Fruit fly (Drosophila melanogaster) whole organism, embryonic: ENCODE measurements around the gene fbl.

ENCODE experiments used
- Antp ChIP-seq: fragments of 200-800 bp; sonication (Bioruptor generic); optimal IDR thresholded peaks from 3 replicates; lab custom pipeline; 2016; ENCODE audit warnings: missing biosample characterization, missing genetic modification characterization
- BtbVII ChIP-seq: fragments of 200-800 bp; sonication (Bioruptor generic); optimal IDR thresholded peaks from 3 replicates; lab custom pipeline; 2017; ENCODE audit warnings: missing biosample characterization, mild to moderate bottlenecking, missing genetic modification characterization
- CG1024 ChIP-seq: fragments of 200-800 bp; sonication (Bioruptor generic); IDR thresholded peaks from 2 replicates; pipeline ENCODE4 v1.3.6; 2022; ENCODE audit warnings: missing biosample characterization, missing genetic modification characterization
- CG10565 ChIP-seq: fragments of 200-800 bp; sonication (Bioruptor generic); optimal IDR thresholded peaks from 3 replicates; lab custom pipeline; 2016; ENCODE audit warnings: missing biosample characterization, mild to moderate bottlenecking, missing genetic modification characterization
- CG11504 ChIP-seq: fragments of 200-800 bp; sonication (Bioruptor generic); optimal IDR thresholded peaks from 3 replicates; lab custom pipeline; 2019; ENCODE audit warnings: missing biosample characterization, mild to moderate bottlenecking, missing genetic modification characterization, moderate library complexity
- CG12236 ChIP-seq: fragments of 200-800 bp; sonication (Bioruptor generic); optimal IDR thresholded peaks from 2 replicates; lab custom pipeline; 2016; ENCODE audit warnings: missing biosample characterization, missing genetic modification characterization
- CG1529 ChIP-seq: fragments of 200-800 bp; sonication (Bioruptor generic); optimal IDR thresholded peaks from 3 replicates; lab custom pipeline; 2018; ENCODE audit warnings: missing biosample characterization, missing genetic modification characterization
- CG15696 ChIP-seq: fragments of 200-800 bp; sonication (Bioruptor generic); optimal IDR thresholded peaks from 2 replicates; lab custom pipeline; 2019; ENCODE audit warnings: missing biosample characterization, mild to moderate bottlenecking, missing genetic modification characterization, moderate library complexity
- CG16813 ChIP-seq: fragments of 200-800 bp; sonication (Bioruptor generic); IDR thresholded peaks from 3 replicates; pipeline ENCODE4 v1.3.6; 2022; ENCODE audit warnings: missing biosample characterization, missing genetic modification characterization; ENCODE audit not compliant: partially characterized antibody
- CG17328 ChIP-seq: fragments of 200-800 bp; sonication (Bioruptor generic); IDR thresholded peaks from 2 replicates; pipeline ENCODE4 v1.3.6; 2022; ENCODE audit warnings: missing biosample characterization, missing genetic modification characterization
- CG17385 ChIP-seq: fragments of 200-800 bp; sonication (Bioruptor generic); optimal IDR thresholded peaks from 3 replicates; lab custom pipeline; 2018; ENCODE audit warnings: missing biosample characterization, mild to moderate bottlenecking, missing genetic modification characterization
- CG17568 ChIP-seq: fragments of 200-800 bp; sonication (Bioruptor generic); optimal IDR thresholded peaks from 2 replicates; lab custom pipeline; 2018; ENCODE audit warnings: missing biosample characterization, mild to moderate bottlenecking, missing genetic modification characterization, moderate library complexity
- CG2202 ChIP-seq: fragments of 200-800 bp; sonication (Bioruptor generic); optimal IDR thresholded peaks from 2 replicates; lab custom pipeline; 2018; ENCODE audit warnings: missing biosample characterization, mild to moderate bottlenecking, missing genetic modification characterization
- CG2678 ChIP-seq: fragments of 200-800 bp; sonication (Bioruptor generic); optimal IDR thresholded peaks from 3 replicates; lab custom pipeline; 2019; ENCODE audit warnings: missing biosample characterization, mild to moderate bottlenecking, missing genetic modification characterization, moderate library complexity
- CG33213 ChIP-seq: fragments of 200-800 bp; sonication (Bioruptor generic); optimal IDR thresholded peaks from 3 replicates; lab custom pipeline; 2016; ENCODE audit warnings: missing biosample characterization, missing genetic modification characterization
- CG6654 ChIP-seq: fragments of 200-800 bp; sonication (Bioruptor generic); optimal IDR thresholded peaks from 2 replicates; lab custom pipeline; 2017; ENCODE audit warnings: missing biosample characterization, mild to moderate bottlenecking, missing genetic modification characterization
- CG6813 ChIP-seq: fragments of 200-800 bp; sonication (Bioruptor generic); optimal IDR thresholded peaks from 2 replicates; lab custom pipeline; 2017; ENCODE audit warnings: missing biosample characterization, missing genetic modification characterization, mild to moderate bottlenecking, moderate library complexity, missing genetic modification reagents
- CG7271 ChIP-seq: fragments of 200-800 bp; sonication (Bioruptor generic); optimal IDR thresholded peaks from 2 replicates; lab custom pipeline; 2018; ENCODE audit warnings: missing biosample characterization, mild to moderate bottlenecking, missing genetic modification characterization, moderate library complexity
- CG9609 ChIP-seq: fragments of 200-800 bp; sonication (Bioruptor generic); optimal IDR thresholded peaks from 3 replicates; lab custom pipeline; 2016; ENCODE audit warnings: missing biosample characterization, missing genetic modification characterization
- CG9817 ChIP-seq: fragments of 200-800 bp; sonication (Bioruptor generic); optimal IDR thresholded peaks from 2 replicates; lab custom pipeline; 2018; ENCODE audit warnings: missing biosample characterization, mild to moderate bottlenecking, missing genetic modification characterization, moderate library complexity
- CG9876 ChIP-seq: fragments of 200-800 bp; sonication (Bioruptor generic); optimal IDR thresholded peaks from 2 replicates; lab custom pipeline; 2016; ENCODE audit warnings: missing biosample characterization, missing genetic modification characterization
- Dbx ChIP-seq: fragments of 200-800 bp; sonication (Bioruptor generic); IDR thresholded peaks from 3 replicates; pipeline ENCODE4 v1.3.6; 2022; ENCODE audit warnings: missing biosample characterization, missing genetic modification characterization
- Elba2 ChIP-seq: fragments of 200-800 bp; sonication (Bioruptor generic); optimal IDR thresholded peaks from 3 replicates; lab custom pipeline; 2016; ENCODE audit warnings: missing biosample characterization, missing genetic modification characterization
- Ets65A ChIP-seq: fragments of 200-800 bp; sonication (Bioruptor generic); peaks from one replicate; lab custom pipeline; 2016; ENCODE audit warnings: missing biosample characterization, missing genetic modification characterization
- Fer2 ChIP-seq: fragments of 200-800 bp; sonication (Bioruptor generic); optimal IDR thresholded peaks from 2 replicates; lab custom pipeline; 2018; ENCODE audit warnings: missing biosample characterization, mild to moderate bottlenecking, missing genetic modification characterization, moderate library complexity
- HmgZ ChIP-seq: fragments of 200-800 bp; sonication (Bioruptor generic); optimal IDR thresholded peaks from 2 replicates; lab custom pipeline; 2018; ENCODE audit warnings: missing biosample characterization, mild to moderate bottlenecking, missing genetic modification characterization
- Sry-β ChIP-seq: fragments of 200-800 bp; sonication (Bioruptor generic); optimal IDR thresholded peaks from 2 replicates; lab custom pipeline; 2018; ENCODE audit warnings: missing biosample characterization, mild to moderate bottlenecking, missing genetic modification characterization, moderate library complexity
- Tbp ChIP-seq: fragments of >200 bp; optimal IDR thresholded peaks from 2 replicates; lab custom pipeline; 2018; ENCODE audit warnings: missing biosample characterization, missing genetic modification characterization
- ab ChIP-seq: fragments of 200-800 bp; sonication (Bioruptor generic); optimal IDR thresholded peaks from 2 replicates; lab custom pipeline; 2016; ENCODE audit warnings: missing biosample characterization, missing genetic modification characterization
- amos ChIP-seq: fragments of 200-800 bp; sonication (Bioruptor generic); IDR thresholded peaks from 2 replicates; pipeline ENCODE4 v1.3.6; 2022; ENCODE audit warnings: missing biosample characterization, missing genetic modification characterization; ENCODE audit not compliant: partially characterized antibody
- ash1 ChIP-seq: fragments of 200-800 bp; sonication (Bioruptor generic); optimal IDR thresholded peaks from 2 replicates; lab custom pipeline; 2018; ENCODE audit warnings: missing biosample characterization, mild to moderate bottlenecking, missing genetic modification characterization
- bowl ChIP-seq: fragments of 200-800 bp; sonication (Bioruptor generic); IDR thresholded peaks from 2 replicates; pipeline ENCODE4 v1.3.6; 2022; ENCODE audit warnings: missing biosample characterization, missing genetic modification characterization
- cwo ChIP-seq: fragments of 200-800 bp; sonication (Bioruptor generic); optimal IDR thresholded peaks from 3 replicates; lab custom pipeline; 2017; ENCODE audit warnings: missing biosample characterization, missing genetic modification characterization, mild to moderate bottlenecking, moderate library complexity, missing genetic modification reagents
- esg ChIP-seq: fragments of 200-800 bp; sonication (Bioruptor generic); conservative IDR thresholded peaks from 2 replicates; pipeline ENCODE4 v1.3.6; 2022; ENCODE audit warnings: missing biosample characterization, missing genetic modification characterization
- eve ChIP-seq, 2 experiments: fragments of >200 bp; optimal IDR thresholded peaks; 2 replicates each; lab custom pipeline; 2017; ENCODE audit warnings: missing biosample characterization in 2 of 2, missing genetic modification characterization in 2 of 2
- gcm2 ChIP-seq: fragments of 200-800 bp; sonication (Bioruptor generic); optimal IDR thresholded peaks from 2 replicates; lab custom pipeline; 2016; ENCODE audit warnings: missing biosample characterization, missing genetic modification characterization
- gsb ChIP-seq: fragments of 200-800 bp; sonication (Bioruptor generic); IDR thresholded peaks from 2 replicates; pipeline ENCODE4 v1.3.6; 2022; ENCODE audit warnings: missing biosample characterization, missing genetic modification characterization
- kni ChIP-seq: fragments of 200-800 bp; sonication (Bioruptor generic); optimal IDR thresholded peaks from 3 replicates; lab custom pipeline; 2017; ENCODE audit warnings: mild to moderate bottlenecking, missing biosample characterization, missing genetic modification reagents, missing genetic modification characterization
- lab ChIP-seq: fragments of 200-800 bp; sonication (Bioruptor generic); optimal IDR thresholded peaks from 3 replicates; lab custom pipeline; 2017; ENCODE audit warnings: missing biosample characterization, missing genetic modification characterization, mild to moderate bottlenecking, moderate library complexity, missing genetic modification reagents
- lbe ChIP-seq: fragments of 200-800 bp; sonication (Bioruptor generic); optimal IDR thresholded peaks from 2 replicates; lab custom pipeline; 2016; ENCODE audit warnings: missing biosample characterization, mild to moderate bottlenecking, missing genetic modification characterization
- repo ChIP-seq: fragments of 200-800 bp; sonication (Bioruptor generic); optimal IDR thresholded peaks from 2 replicates; lab custom pipeline; 2016; ENCODE audit warnings: missing biosample characterization, missing genetic modification characterization
- slbo ChIP-seq: fragments of 200-800 bp; sonication (Bioruptor generic); IDR thresholded peaks from 2 replicates; pipeline ENCODE4 v1.3.6; 2022; ENCODE audit warnings: missing biosample characterization, missing genetic modification characterization
- sqz ChIP-seq: fragments of 200-800 bp; sonication (Bioruptor generic); optimal IDR thresholded peaks from 3 replicates; lab custom pipeline; 2018; ENCODE audit warnings: missing biosample characterization, mild to moderate bottlenecking, missing genetic modification characterization
- tap ChIP-seq: fragments of 200-800 bp; optimal IDR thresholded peaks from 3 replicates; lab custom pipeline; 2019; ENCODE audit warnings: missing biosample characterization, mild to moderate bottlenecking, missing genetic modification characterization, moderate library complexity
- tll ChIP-seq, 2 experiments: fragments of 200-800 bp in 1 of 2; fragments of >200 bp in 1 of 2; sonication (Bioruptor generic) in 1 of 2; optimal IDR thresholded peaks; 2 replicates each; lab custom pipeline; 2017 to 2019; ENCODE audit warnings: missing biosample characterization in 2 of 2, missing genetic modification characterization in 2 of 2, mild to moderate bottlenecking in 1 of 2, moderate library complexity in 1 of 2
- unc-4 ChIP-seq: fragments of 200-800 bp; sonication (Bioruptor generic); IDR thresholded peaks from 2 replicates; pipeline ENCODE4 v1.3.6; 2022; ENCODE audit warnings: missing biosample characterization, missing genetic modification characterization; ENCODE audit not compliant: partially characterized antibody
- unpg ChIP-seq: fragments of 200-800 bp; sonication (Bioruptor generic); optimal IDR thresholded peaks from 3 replicates; lab custom pipeline; 2018; ENCODE audit warnings: missing biosample characterization, mild to moderate bottlenecking, missing genetic modification characterization, moderate library complexity
- wek ChIP-seq: fragments of 200-800 bp; sonication (Bioruptor generic); optimal IDR thresholded peaks from 3 replicates; lab custom pipeline; 2018; ENCODE audit warnings: missing biosample characterization, mild to moderate bottlenecking, missing genetic modification characterization, moderate library complexity

Gene fbl

DNA sequence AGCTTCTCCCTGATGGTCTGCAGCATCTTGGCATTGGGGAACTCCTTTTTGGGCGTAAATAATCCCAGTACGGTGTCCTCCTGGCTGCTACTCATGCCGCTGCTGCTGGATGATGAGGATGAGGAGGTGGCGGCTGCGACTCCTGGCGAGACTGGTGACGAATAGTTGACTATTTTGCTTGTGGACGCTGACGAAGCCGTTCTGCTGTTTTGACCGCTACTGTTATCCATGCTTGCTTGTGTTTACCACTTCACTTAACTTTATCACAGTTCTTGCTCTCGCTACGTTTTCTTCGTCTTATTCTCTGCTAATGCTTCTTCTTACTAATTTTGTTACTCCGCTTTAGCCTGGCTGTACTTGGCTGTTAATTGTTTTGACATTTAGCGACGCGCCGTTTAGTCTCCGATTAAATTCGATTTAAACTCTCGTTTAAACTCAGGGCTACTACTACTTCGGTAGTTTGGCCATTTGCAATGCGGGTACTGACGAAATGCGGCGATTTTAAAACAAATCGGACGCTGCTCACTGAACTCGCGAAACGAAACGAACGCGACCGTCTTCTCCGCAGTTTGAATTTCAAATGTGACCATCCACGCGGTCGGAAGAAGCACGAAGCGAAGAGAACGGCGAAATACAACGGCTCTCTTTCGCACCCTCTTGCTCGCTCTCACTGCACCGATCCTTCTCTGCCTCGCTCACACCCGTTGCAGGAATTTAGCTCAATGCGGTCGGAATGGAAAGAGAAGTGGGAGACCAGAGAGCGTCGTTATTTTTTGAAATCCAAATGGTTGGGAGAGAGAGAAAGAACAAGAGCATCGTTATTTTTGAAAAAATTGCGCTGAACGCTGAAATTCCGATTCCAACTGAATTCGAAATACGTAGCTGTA lies 17.0 kb downstream of the fbl start, which contains the start of gene trbl (continued):
- TF ChIP-seq kni (GFP tag; lab: Kevin White, UChicago), result peak; percentile 81
- TF ChIP-seq CG11504 (tag; lab: Kevin White, UChicago), result peak; percentile 12
- TF ChIP-seq unc-4 (GFP tag; lab: Robert Waterston, UW), result peak; percentile 58
- no peak for TF ChIP-seq Fer2 (tag; lab: Kevin White, UChicago)
- no peak for TF ChIP-seq ash1 (GFP tag; lab: Kevin White, UChicago)
- TF ChIP-seq wek (GFP tag; lab: Kevin White, UChicago), result peak; percentile 27
- TF ChIP-seq CG1529 (GFP tag; lab: Kevin White, UChicago), result no peak
- peak; percentile 43 for TF ChIP-seq amos (GFP tag; lab: Robert Waterston, UW)
- peak; percentile 66 for TF ChIP-seq BtbVII (GFP tag; lab: Kevin White, UChicago)
- TF ChIP-seq CG9817 (tag; lab: Kevin White, UChicago), result no peak
- TF ChIP-seq tap (tag; lab: Kevin White, UChicago), result peak; percentile 18
- TF ChIP-seq Tbp, result no peak
- TF ChIP-seq lab (GFP tag; lab: Kevin White, UChicago), result peak; percentile 52
- no peak for TF ChIP-seq CG10565 (GFP tag; lab: Kevin White, UChicago)
- TF ChIP-seq CG9876 (GFP tag; lab: Kevin White, UChicago), result no peak
- peak; percentile 58; the same call in 2 of the 3 replicates for TF ChIP-seq Dbx
- TF ChIP-seq CG16813, result peak; percentile 59; the same call in 2 of the 3 replicates
- no peak for TF ChIP-seq gcm2 (GFP tag; lab: Kevin White, UChicago)
- TF ChIP-seq Antp (GFP tag; lab: Kevin White, UChicago), result no peak
- no peak for TF ChIP-seq CG6813
- peak; percentile 20 for TF ChIP-seq unpg
- peak; percentile 10 for TF ChIP-seq lbe (GFP tag; lab: Kevin White, UChicago)
- no peak for TF ChIP-seq CG6654 (GFP tag; lab: Kevin White, UChicago)
- no peak for TF ChIP-seq CG17328 (GFP tag; lab: Robert Waterston, UW)
- no peak for TF ChIP-seq CG33213 (GFP tag; lab: Kevin White, UChicago)
- no peak for TF ChIP-seq Ets65A (GFP tag; lab: Kevin White, UChicago)
- TF ChIP-seq HmgZ, result no peak
- peak; percentile 18 for TF ChIP-seq CG17568
- TF ChIP-seq tll (GFP tag; optimal IDR thresholded peaks at IDR 0.05; lab: Kevin White, UChicago), result no peak
- no peak for TF ChIP-seq sqz (GFP tag; lab: Kevin White, UChicago)
- TF ChIP-seq CG2202 (tag; lab: Kevin White, UChicago), result no peak
- TF ChIP-seq cwo (GFP tag; lab: Kevin White, UChicago), result no peak
- peak; percentile 54 for TF ChIP-seq CG7271
- TF ChIP-seq ab (GFP tag; lab: Kevin White, UChicago), result no peak
- no peak for TF ChIP-seq gsb (GFP tag; lab: Robert Waterston, UW)
- TF ChIP-seq CG17385 (GFP tag; lab: Kevin White, UChicago), result peak; percentile 91
- no peak for TF ChIP-seq Sry-β (GFP tag; lab: Kevin White, UChicago)
- TF ChIP-seq slbo, result no peak
- no peak for TF ChIP-seq CG15696 (tag; lab: Kevin White, UChicago)
- TF ChIP-seq Elba2 (GFP tag; lab: Kevin White, UChicago), result no peak
- TF ChIP-seq esg (GFP tag; lab: Robert Waterston, UW), result no peak
- no peak for TF ChIP-seq eve (GFP tag; optimal IDR thresholded peaks at IDR 0.05; lab: Kevin White, UChicago)
- no peak for TF ChIP-seq repo (GFP tag; lab: Kevin White, UChicago)
- TF ChIP-seq CG12236 (GFP tag; lab: Kevin White, UChicago), result no peak
- no peak for TF ChIP-seq CG1024 (GFP tag; lab: Robert Waterston, UW)
- no peak for TF ChIP-seq CG9609
- no peak for TF ChIP-seq bowl (GFP tag; lab: Robert Waterston, UW)
- TF ChIP-seq CG2678, result peak; percentile 10
